Fruit fly (Drosophila melanogaster) whole organism, embryonic: ENCODE results near the gene PH4alphaSG2.
A peak's percentile ranks its signal among the peaks of the same experiment; 100 is the strongest.

Experiments
- CG10147 ChIP-seq: fragments of 200-800 bp; sonication (Bioruptor generic); optimal IDR thresholded peaks from 2 replicates; lab custom pipeline; 2019; ENCODE audit warnings: missing biosample characterization, mild to moderate bottlenecking, missing genetic modification characterization, moderate library complexity
- CG10209 ChIP-seq: fragments of 200-800 bp; sonication (Bioruptor generic); optimal IDR thresholded peaks from 3 replicates; lab custom pipeline; 2017; ENCODE audit warnings: missing biosample characterization, mild to moderate bottlenecking, missing genetic modification characterization, missing genetic modification reagents
- CG10274 ChIP-seq: fragments of 200-800 bp; sonication (Bioruptor generic); optimal IDR thresholded peaks from 3 replicates; lab custom pipeline; 2017; ENCODE audit warnings: missing biosample characterization, mild to moderate bottlenecking, missing genetic modification characterization
- CG10321 ChIP-seq: fragments of 200-800 bp; sonication (Bioruptor generic); IDR thresholded peaks from 2 replicates; pipeline ENCODE4 v1.3.6; 2022; ENCODE audit warnings: missing biosample characterization, missing genetic modification characterization
- CG10654 ChIP-seq: fragments of 200-800 bp; sonication (Bioruptor generic); optimal IDR thresholded peaks from 2 replicates; lab custom pipeline; 2016; ENCODE audit warnings: missing biosample characterization, missing genetic modification characterization
- CG11085 ChIP-seq: fragments of 200-800 bp; sonication (Bioruptor generic); IDR thresholded peaks from 2 replicates; pipeline ENCODE4 v1.3.6; 2022; ENCODE audit warnings: missing biosample characterization, missing genetic modification characterization
- CG12155 ChIP-seq: fragments of 200-800 bp; sonication (Bioruptor generic); optimal IDR thresholded peaks from 3 replicates; lab custom pipeline; 2016; ENCODE audit warnings: missing biosample characterization, missing genetic modification characterization
- CG1233 ChIP-seq: fragments of 200-800 bp; sonication (Bioruptor generic); optimal IDR thresholded peaks from 4 replicates; lab custom pipeline; 2018; ENCODE audit warnings: missing biosample characterization, mild to moderate bottlenecking, missing genetic modification characterization
- CG12659 ChIP-seq: fragments of 200-800 bp; sonication (Bioruptor generic); optimal IDR thresholded peaks from 3 replicates; lab custom pipeline; 2017; ENCODE audit warnings: mild to moderate bottlenecking, missing biosample characterization, missing genetic modification reagents, missing genetic modification characterization
- CG12744 ChIP-seq: fragments of 200-800 bp; sonication (Bioruptor generic); optimal IDR thresholded peaks from 2 replicates; lab custom pipeline; 2016; ENCODE audit warnings: missing biosample characterization, missing genetic modification characterization
- CG14014 ChIP-seq: fragments of 200-800 bp; sonication (Bioruptor generic); IDR thresholded peaks from 2 replicates; pipeline ENCODE4 v1.3.6; 2022; ENCODE audit warnings: missing biosample characterization, missing genetic modification characterization
- CG15073 ChIP-seq: fragments of 200-800 bp; sonication (Bioruptor generic); optimal IDR thresholded peaks from 2 replicates; lab custom pipeline; 2016; ENCODE audit warnings: missing biosample characterization, missing genetic modification characterization
- CG17186 ChIP-seq: fragments of 200-800 bp; sonication (Bioruptor generic); optimal IDR thresholded peaks from 3 replicates; lab custom pipeline; 2017; ENCODE audit warnings: missing biosample characterization, missing genetic modification reagents, missing genetic modification characterization
- CG17612 ChIP-seq: fragments of 200-800 bp; sonication (Bioruptor generic); IDR thresholded peaks from 2 replicates; pipeline ENCODE4 v1.3.6; 2022; ENCODE audit warnings: missing biosample characterization, missing genetic modification characterization
- CG30020 ChIP-seq: fragments of 200-800 bp; optimal IDR thresholded peaks from 2 replicates; lab custom pipeline; 2019; ENCODE audit warnings: missing biosample characterization, mild to moderate bottlenecking, missing genetic modification characterization, moderate library complexity
- CG30403 ChIP-seq: fragments of 200-800 bp; sonication (Bioruptor generic); optimal IDR thresholded peaks from 3 replicates; lab custom pipeline; 2016; ENCODE audit warnings: missing biosample characterization, missing genetic modification characterization
- CG3065 ChIP-seq: fragments of 200-800 bp; sonication (Bioruptor generic); optimal IDR thresholded peaks from 2 replicates; lab custom pipeline; 2016; ENCODE audit warnings: missing biosample characterization, missing genetic modification characterization
- CG32767 ChIP-seq: fragments of 200-800 bp; sonication (Bioruptor generic); IDR thresholded peaks from 2 replicates; pipeline ENCODE4 v1.3.6; 2022; ENCODE audit warnings: missing biosample characterization, missing genetic modification characterization
- CG3281 ChIP-seq: fragments of 200-800 bp; sonication (Bioruptor generic); optimal IDR thresholded peaks from 3 replicates; lab custom pipeline; 2017; ENCODE audit warnings: missing biosample characterization, mild to moderate bottlenecking, missing genetic modification characterization
- CG4282 ChIP-seq: fragments of 200-800 bp; sonication (Bioruptor generic); optimal IDR thresholded peaks from 2 replicates; lab custom pipeline; 2016; ENCODE audit warnings: missing biosample characterization, missing genetic modification characterization
- CG4424 ChIP-seq: fragments of 200-800 bp; sonication (Bioruptor generic); optimal IDR thresholded peaks from 3 replicates; lab custom pipeline; 2016; ENCODE audit warnings: missing biosample characterization, missing genetic modification characterization
- CG7786 ChIP-seq: fragments of 200-800 bp; sonication (Bioruptor generic); optimal IDR thresholded peaks from 2 replicates; lab custom pipeline; 2016; ENCODE audit warnings: missing biosample characterization, missing genetic modification characterization
- CG7963 ChIP-seq: fragments of 200-800 bp; sonication (Bioruptor generic); IDR thresholded peaks from 3 replicates; pipeline ENCODE4 v1.3.6; 2022; ENCODE audit warnings: missing biosample characterization, missing genetic modification characterization; ENCODE audit not compliant: partially characterized antibody
- Dek ChIP-seq: fragments of 200-800 bp; sonication (Bioruptor generic); optimal IDR thresholded peaks from 3 replicates; lab custom pipeline; 2019; ENCODE audit warnings: missing biosample characterization, mild to moderate bottlenecking, missing genetic modification characterization, moderate library complexity
- H15 ChIP-seq: fragments of 200-800 bp; sonication (Bioruptor generic); IDR thresholded peaks from 3 replicates; pipeline ENCODE4 v1.3.6; 2022; ENCODE audit warnings: missing biosample characterization, missing genetic modification characterization
- HLHmδ ChIP-seq: fragments of 200-800 bp; sonication (Bioruptor generic); optimal IDR thresholded peaks from 2 replicates; lab custom pipeline; 2018; ENCODE audit warnings: missing biosample characterization, mild to moderate bottlenecking, missing genetic modification characterization, moderate library complexity
- Hmr ChIP-seq: fragments of 200-800 bp; sonication (Bioruptor generic); optimal IDR thresholded peaks from 3 replicates; lab custom pipeline; 2017; ENCODE audit warnings: mild to moderate bottlenecking, missing biosample characterization, missing genetic modification reagents, missing genetic modification characterization
- Hr3 ChIP-seq: fragments of 200-800 bp; sonication (Bioruptor generic); optimal IDR thresholded peaks from 3 replicates; lab custom pipeline; 2016; ENCODE audit warnings: missing biosample characterization, missing genetic modification characterization
- MTF-1 ChIP-seq: fragments of 200-800 bp; sonication (Bioruptor generic); optimal IDR thresholded peaks from 2 replicates; lab custom pipeline; 2018; ENCODE audit warnings: missing biosample characterization, mild to moderate bottlenecking, missing genetic modification characterization, borderline replicate concordance
- Neu2 ChIP-seq: fragments of 200-800 bp; sonication (Bioruptor generic); optimal IDR thresholded peaks from 3 replicates; lab custom pipeline; 2016; ENCODE audit warnings: missing biosample characterization, missing genetic modification characterization, borderline replicate concordance
- Poxn ChIP-seq: fragments of 200-800 bp; sonication (Bioruptor generic); IDR thresholded peaks from 2 replicates; pipeline ENCODE4 v1.3.6; 2022; ENCODE audit warnings: missing biosample characterization, missing genetic modification characterization
- Sox100B ChIP-seq: fragments of 200-800 bp; sonication (Bioruptor generic); optimal IDR thresholded peaks from 3 replicates; lab custom pipeline; 2018; ENCODE audit warnings: missing biosample characterization, mild to moderate bottlenecking, missing genetic modification characterization
- Sox102F ChIP-seq: fragments of 200-800 bp; sonication (Bioruptor generic); optimal IDR thresholded peaks from 2 replicates; lab custom pipeline; 2018; ENCODE audit warnings: missing biosample characterization, mild to moderate bottlenecking, missing genetic modification characterization, moderate library complexity
- Vsx1 ChIP-seq: fragments of 200-800 bp; sonication (Bioruptor generic); optimal IDR thresholded peaks from 2 replicates; lab custom pipeline; 2017; ENCODE audit warnings: missing biosample characterization, mild to moderate bottlenecking, missing genetic modification characterization, missing genetic modification reagents
- Xrp1 ChIP-seq: fragments of 200-800 bp; sonication (Bioruptor generic); IDR thresholded peaks from 2 replicates; pipeline ENCODE4 v1.3.6; 2022; ENCODE audit warnings: missing biosample characterization, missing genetic modification characterization
- ase ChIP-seq: fragments of 200-800 bp; sonication (Bioruptor generic); IDR thresholded peaks from 3 replicates; pipeline ENCODE4 v1.3.6; 2022; ENCODE audit warnings: missing biosample characterization, missing genetic modification characterization
- az2 ChIP-seq: fragments of 200-800 bp; sonication (Bioruptor generic); optimal IDR thresholded peaks from 3 replicates; lab custom pipeline; 2016; ENCODE audit warnings: missing biosample characterization, missing genetic modification characterization
- gem ChIP-seq: fragments of 200-800 bp; sonication (Bioruptor generic); optimal IDR thresholded peaks from 2 replicates; lab custom pipeline; 2019; ENCODE audit warnings: missing biosample characterization, mild to moderate bottlenecking, missing genetic modification characterization, moderate library complexity
- gsb-n ChIP-seq: fragments of 200-800 bp; sonication (Bioruptor generic); optimal IDR thresholded peaks from 3 replicates; lab custom pipeline; 2018; ENCODE audit warnings: missing biosample characterization, mild to moderate bottlenecking, missing genetic modification characterization
- hb ChIP-seq: fragments of 200-800 bp; sonication (Bioruptor generic); IDR thresholded peaks from 3 replicates; pipeline ENCODE4 v1.3.6; 2022; ENCODE audit warnings: missing biosample characterization, missing genetic modification characterization; ENCODE audit not compliant: partially characterized antibody
- hbn ChIP-seq: fragments of 200-800 bp; sonication (Bioruptor generic); IDR thresholded peaks from 2 replicates; pipeline ENCODE4 v1.3.6; 2022; ENCODE audit warnings: missing biosample characterization, missing genetic modification characterization; ENCODE audit not compliant: partially characterized antibody
- hkb ChIP-seq, 2 experiments: fragments of 200-800 bp in 1 of 2; fragments of >200 bp in 1 of 2; sonication (Bioruptor generic) in 1 of 2; IDR thresholded peaks in 1 of 2; optimal IDR thresholded peaks in 1 of 2; 2 replicates each; pipeline versions ENCODE4 v1.3.6 to Lab custom; 2017 to 2022; ENCODE audit warnings: missing biosample characterization in 1 of 2, missing genetic modification characterization in 1 of 2
- jigr1 ChIP-seq: fragments of 200-800 bp; sonication (Bioruptor generic); IDR thresholded peaks from 3 replicates; pipeline ENCODE4 v1.3.6; 2022; ENCODE audit warnings: missing biosample characterization, missing genetic modification characterization
- lab ChIP-seq: fragments of 200-800 bp; sonication (Bioruptor generic); optimal IDR thresholded peaks from 3 replicates; lab custom pipeline; 2017; ENCODE audit warnings: missing biosample characterization, missing genetic modification characterization, mild to moderate bottlenecking, moderate library complexity, missing genetic modification reagents
- lmd ChIP-seq: fragments of 200-800 bp; sonication (Bioruptor generic); IDR thresholded peaks from 2 replicates; pipeline ENCODE4 v1.3.6; 2022; ENCODE audit warnings: missing biosample characterization, missing genetic modification characterization
- pnt ChIP-seq: fragments of 200-800 bp; sonication (Bioruptor generic); optimal IDR thresholded peaks from 3 replicates; lab custom pipeline; 2016; ENCODE audit warnings: missing biosample characterization, missing genetic modification characterization
- psq ChIP-seq: fragments of 200-800 bp; sonication (Bioruptor generic); optimal IDR thresholded peaks from 2 replicates; lab custom pipeline; 2017; ENCODE audit warnings: missing biosample characterization, missing genetic modification characterization
- ranshi ChIP-seq: fragments of 200-800 bp; sonication (Bioruptor generic); IDR thresholded peaks from 2 replicates; pipeline ENCODE4 v1.3.6; 2022; ENCODE audit warnings: missing biosample characterization, missing genetic modification characterization
- salm ChIP-seq: fragments of 200-800 bp; sonication (Bioruptor generic); optimal IDR thresholded peaks from 2 replicates; lab custom pipeline; 2018; ENCODE audit warnings: missing biosample characterization, mild to moderate bottlenecking, missing genetic modification characterization
- sens ChIP-seq: fragments of 200-800 bp; sonication (Bioruptor generic); peaks from one replicate; lab custom pipeline; 2016; ENCODE audit warnings: missing biosample characterization, missing genetic modification characterization

Gene PH4alphaSG2

dm6 chr3R:30461608-30462243, 28.1 kb upstream of the PH4alphaSG2 start (continued):
- no peak for TF ChIP-seq CG12744
- peak; percentile 17 for TF ChIP-seq CG4424 (GFP tag; lab: Kevin White, UChicago)
- TF ChIP-seq Xrp1 (GFP tag; lab: Robert Waterston, UW), result peak; percentile 39; the same call in 1 of the 2 replicates
- peak; percentile 64 for TF ChIP-seq gem (tag; lab: Kevin White, UChicago)
- peak; percentile 31; the same call in 1 of the 2 replicates for TF ChIP-seq ranshi (GFP tag; lab: Robert Waterston, UW)
- TF ChIP-seq hbn (GFP tag; lab: Robert Waterston, UW), result no peak
- TF ChIP-seq CG12155 (GFP tag; lab: Kevin White, UChicago), result no peak
- TF ChIP-seq MTF-1 (GFP tag; lab: Kevin White, UChicago), result no peak
- no peak for TF ChIP-seq salm (tag; lab: Kevin White, UChicago)
- no peak for TF ChIP-seq CG17612
- TF ChIP-seq Sox100B, result peak; percentile 35
- no peak for TF ChIP-seq CG15073
- no peak for TF ChIP-seq CG10654 (GFP tag; lab: Kevin White, UChicago)
- no peak for TF ChIP-seq H15 (GFP tag; lab: Robert Waterston, UW)
- TF ChIP-seq ase (GFP tag; lab: Robert Waterston, UW), result no peak
- no peak for TF ChIP-seq gsb-n (tag; lab: Kevin White, UChicago)
- TF ChIP-seq CG10147 (GFP tag; lab: Kevin White, UChicago), result no peak
- no peak for TF ChIP-seq CG30020
- TF ChIP-seq CG3065 (GFP tag; lab: Kevin White, UChicago), result no peak
- no peak for TF ChIP-seq CG4282
- TF ChIP-seq HLHmδ (GFP tag; lab: Kevin White, UChicago), result no peak
- peak; percentile 10 for TF ChIP-seq az2 (GFP tag; lab: Kevin White, UChicago)
- peak; percentile 16 for TF ChIP-seq CG3281 (GFP tag; lab: Kevin White, UChicago)
- no peak for TF ChIP-seq CG7963
- TF ChIP-seq Hr3 (GFP tag; lab: Kevin White, UChicago), result no peak
- no peak for TF ChIP-seq CG14014
- TF ChIP-seq CG10274 (GFP tag; lab: Kevin White, UChicago), result no peak
- TF ChIP-seq CG32767 (GFP tag; lab: Robert Waterston, UW), result no peak
- no peak for TF ChIP-seq jigr1 (GFP tag; lab: Robert Waterston, UW)
- no peak for TF ChIP-seq psq (GFP tag; lab: Kevin White, UChicago)
- no peak for TF ChIP-seq sens (GFP tag; lab: Kevin White, UChicago)
- TF ChIP-seq lab (GFP tag; lab: Kevin White, UChicago), result peak; percentile 51
- no peak for TF ChIP-seq CG10321 (GFP tag; lab: Robert Waterston, UW)
- TF ChIP-seq Dek (tag; lab: Kevin White, UChicago), result no peak
- TF ChIP-seq CG7786 (GFP tag; lab: Kevin White, UChicago), result no peak
- no peak for TF ChIP-seq hb (GFP tag; lab: Robert Waterston, UW)
- no peak for TF ChIP-seq hkb (optimal IDR thresholded peaks at IDR 0.05; lab: Kevin White, UChicago)
- TF ChIP-seq hkb (GFP tag; IDR thresholded peaks at IDR 0.05; lab: Robert Waterston, UW), result no peak
- TF ChIP-seq CG11085, result no peak
- no peak for TF ChIP-seq CG1233 (GFP tag; lab: Kevin White, UChicago)
- no peak for TF ChIP-seq Vsx1 (GFP tag; lab: Kevin White, UChicago)
- TF ChIP-seq CG10209 (GFP tag; lab: Kevin White, UChicago), result no peak
- TF ChIP-seq pnt (GFP tag; lab: Kevin White, UChicago), result no peak
- no peak for TF ChIP-seq Poxn
- TF ChIP-seq Neu2 (GFP tag; lab: Kevin White, UChicago), result no peak
- peak; percentile 4 for TF ChIP-seq Hmr (GFP tag; lab: Kevin White, UChicago)
- TF ChIP-seq lmd (GFP tag; lab: Robert Waterston, UW), result no peak
- TF ChIP-seq CG30403 (GFP tag; lab: Kevin White, UChicago), result peak; percentile 41
- TF ChIP-seq CG17186 (GFP tag; lab: Kevin White, UChicago), result no peak
- peak; percentile 41 for TF ChIP-seq Sox102F
- TF ChIP-seq CG12659, result peak; percentile 19
